Fruit fly (Drosophila melanogaster): ENCODE measurements around the gene Ctps.

Ctps gene

dm6 chr3L:15093929-15094588, 3.7 kb upstream of the Ctps start (continued):
- TF ChIP-seq Side (GFP tag; optimal IDR thresholded peaks at IDR 0.05) (no peak), Atf-2 (GFP tag; optimal IDR thresholded peaks at IDR 0.05) (no peak), HLH3B (GFP tag; IDR thresholded peaks at IDR 0.05) (no peak), da (GFP tag; optimal IDR thresholded peaks at IDR 0.05) (no peak), crol (GFP tag; IDR thresholded peaks at IDR 0.05) (no peak), CG15601 (tag; optimal IDR thresholded peaks at IDR 0.05) (peak; percentile 14), jumu (GFP tag; optimal IDR thresholded peaks at IDR 0.05) (no peak), CG9876 (GFP tag; optimal IDR thresholded peaks at IDR 0.05) (no peak), Rfx (GFP tag; IDR thresholded peaks at IDR 0.05) (no peak), CG3065 (GFP tag; optimal IDR thresholded peaks at IDR 0.05) (no peak), CG11504 (tag; optimal IDR thresholded peaks at IDR 0.05) (peak; percentile 23), Dek (tag; optimal IDR thresholded peaks at IDR 0.05) (peak; percentile 2), Drgx (GFP tag; IDR thresholded peaks at IDR 0.05) (peak; percentile 48), ash1 (GFP tag; optimal IDR thresholded peaks at IDR 0.05) (no peak), Abd-B (GFP tag; optimal IDR thresholded peaks at IDR 0.05) (no peak), CG9932 (GFP tag; IDR thresholded peaks at IDR 0.05) (no peak), CG4707 (GFP tag; optimal IDR thresholded peaks at IDR 0.05) (no peak), CG11723 (GFP tag; optimal IDR thresholded peaks at IDR 0.05) (no peak), CG2199 (GFP tag; IDR thresholded peaks at IDR 0.05) (0 out of 3 replicates have a peak, but pooled peaks have one; percentile 63), CG2678 (tag; optimal IDR thresholded peaks at IDR 0.05) (no peak), ase (GFP tag; IDR thresholded peaks at IDR 0.05) (no peak), sug (tag; optimal IDR thresholded peaks at IDR 0.05) (peak; percentile 6), cwo (GFP tag; optimal IDR thresholded peaks at IDR 0.05) (peak; percentile 3), CG34376 (GFP tag; optimal IDR thresholded peaks at IDR 0.05) (no peak), Nf-YB (GFP tag; optimal IDR thresholded peaks at IDR 0.05) (no peak), ro (GFP tag; IDR thresholded peaks at IDR 0.05) (no peak), lab (GFP tag; optimal IDR thresholded peaks at IDR 0.05) (no peak), HLHmδ (GFP tag; optimal IDR thresholded peaks at IDR 0.05) (no peak), CG14710 (tag; optimal IDR thresholded peaks at IDR 0.05) (no peak), sd (tag; optimal IDR thresholded peaks at IDR 0.05) (no peak), CG7987 (GFP tag; optimal IDR thresholded peaks at IDR 0.05) (no peak), Mad (GFP tag; optimal IDR thresholded peaks at IDR 0.05) (no peak), usp (GFP tag; optimal IDR thresholded peaks at IDR 0.05) (no peak), Usf (GFP tag; optimal IDR thresholded peaks at IDR 0.05) (no peak), row (GFP tag; IDR thresholded peaks at IDR 0.05) (peak; percentile 45; the same call in 1 of the 3 replicates), exex (tag; optimal IDR thresholded peaks at IDR 0.05) (no peak), zfh1 (GFP tag; IDR thresholded peaks at IDR 0.05) (no peak), dmrt99B (tag; optimal IDR thresholded peaks at IDR 0.05) (no peak), lilli (GFP tag; optimal IDR thresholded peaks at IDR 0.05) (peak; percentile 21), ttk (GFP tag; IDR thresholded peaks at IDR 0.05) (no peak), Gsc (GFP tag; IDR thresholded peaks at IDR 0.05) (no peak), CG8388 (GFP tag; optimal IDR thresholded peaks at IDR 0.05) (no peak), CG32532 (GFP tag; IDR thresholded peaks at IDR 0.05) (peak; percentile 24; the same call in 1 of the 2 replicates), CG18011 (GFP tag; optimal IDR thresholded peaks at IDR 0.05) (no peak), fd3F (GFP tag; optimal IDR thresholded peaks at IDR 0.05) (no peak), CG2712 (tag; optimal IDR thresholded peaks at IDR 0.05) (peak; percentile 19), pita (GFP tag; optimal IDR thresholded peaks at IDR 0.05) (no peak), CG31224 (GFP tag; IDR thresholded peaks at IDR 0.05) (no peak), CG11696 (GFP tag; IDR thresholded peaks at IDR 0.05) (peak; percentile 81), run (tag; optimal IDR thresholded peaks at IDR 0.05) (no peak), CG13624 (GFP tag; optimal IDR thresholded peaks at IDR 0.05) (peak; percentile 9)

Data from whole organism, embryonic.